Worm (Caenorhabditis elegans): ENCODE data around the gene F22F7.11.
A peak's percentile ranks its signal among the peaks of the same experiment; 100 is the strongest.

Gene F22F7.11

ce11 chrV:2119529-2119928 lies at the start of gene F22F7.11:
F22F7.11 (plus strand) TSS chrV:2119829.
- TF ChIP-seq F10E7.11 (tag; optimal IDR thresholded peaks at IDR 0.05) (no peak), attf-5 (GFP tag; optimal IDR thresholded peaks at IDR 0.05) (no peak), let-526 (GFP tag; IDR thresholded peaks at IDR 0.05) (no peak), let-607 (tag; optimal IDR thresholded peaks at IDR 0.05) (no peak), pha-4 (tag; optimal IDR thresholded peaks at IDR 0.05) (no peak), B0019.2 (GFP tag; conservative IDR thresholded peaks at IDR 0.05) (no peak), die-1 (tag; optimal IDR thresholded peaks at IDR 0.05) (no peak), ztf-6 (GFP tag; IDR thresholded peaks at IDR 0.05) (no peak), ztf-18 (tag; optimal IDR thresholded peaks at IDR 0.05) (no peak), aptf-2 (GFP tag; conservative IDR thresholded peaks at IDR 0.05) (no peak), C06A6.2 (GFP tag; conservative IDR thresholded peaks at IDR 0.05) (no peak), Y53F4B.3 (GFP tag; IDR thresholded peaks at IDR 0.05) (no peak), K12H6.12 (tag; optimal IDR thresholded peaks at IDR 0.05) (no peak), D2030.7 (GFP tag; IDR thresholded peaks at IDR 0.05) (no peak), F37B4.10 (GFP tag; IDR thresholded peaks at IDR 0.05) (no peak)

- TF ChIP-seq F55B11.4 (tag; optimal IDR thresholded peaks at IDR 0.05; ENCODE audit: borderline replicate concordance, insufficient read depth) = no peak
- TF ChIP-seq ztf-28 (GFP tag; IDR thresholded peaks at IDR 0.05) = no peak
- TF ChIP-seq F22D6.2 (tag; optimal IDR thresholded peaks at IDR 0.05) = no peak
- no peak for TF ChIP-seq lin-26 (GFP tag; IDR thresholded peaks at IDR 0.05)
- no peak for TF ChIP-seq D2030.7 (GFP tag; IDR thresholded peaks at IDR 0.05)
- TF ChIP-seq lin-35 (GFP tag; optimal IDR thresholded peaks at IDR 0.05) = no peak
- no peak for TF ChIP-seq K12H6.12 (tag; optimal IDR thresholded peaks at IDR 0.05)
- TF ChIP-seq dpff-1 (tag; optimal IDR thresholded peaks at IDR 0.05) = no peak
- TF ChIP-seq nfya-2 (GFP tag; IDR thresholded peaks at IDR 0.05) = no peak
- TF ChIP-seq nfyb-1 (GFP tag; IDR thresholded peaks at IDR 0.05) = no peak
- no peak for TF ChIP-seq ceh-79 (tag; optimal IDR thresholded peaks at IDR 0.05)
- no peak for TF ChIP-seq K11D2.4 (GFP tag; IDR thresholded peaks at IDR 0.05)
- no peak for TF ChIP-seq madf-10 (tag; optimal IDR thresholded peaks at IDR 0.05)
- TF ChIP-seq F57A8.1 (GFP tag; optimal IDR thresholded peaks at IDR 0.05) = no peak
- no peak for TF ChIP-seq ccch-3 (GFP tag; optimal IDR thresholded peaks at IDR 0.05)
These were observed 46.8 kb upstream of the F22F7.11 start, which contains the start of gene Y40B10A.9 for ce11 chrV:2072807-2073206. Y40B10A.9 (minus strand) TSS chrV:2072907.

ce11 chrV:2076043-2076442 lies 43.6 kb upstream of the F22F7.11 start:
- TF ChIP-seq xnd-1 (tag; optimal IDR thresholded peaks at IDR 0.05) (no peak), somi-1 (GFP tag; optimal IDR thresholded peaks at IDR 0.05) (peak; percentile 36), zfh-2 (GFP tag; conservative IDR thresholded peaks at IDR 0.05) (peak; percentile 44; the same call in 1 of the 2 replicates), lir-1 (GFP tag; conservative IDR thresholded peaks at IDR 0.05) (no peak)

- TF ChIP-seq ztf-26 (tag; optimal IDR thresholded peaks at IDR 0.05) = no peak
- TF ChIP-seq egl-18 (GFP tag; IDR thresholded peaks at IDR 0.05) = no peak
- TF ChIP-seq attf-6 (GFP tag; IDR thresholded peaks at IDR 0.05) = no peak
- TF ChIP-seq attf-3 (GFP tag; conservative IDR thresholded peaks at IDR 0.05) = no peak
- TF ChIP-seq ZK185.1 (tag; optimal IDR thresholded peaks at IDR 0.05; ENCODE audit: poor library complexity, severe bottlenecking) = no peak
- TF ChIP-seq F52B5.7 (tag; optimal IDR thresholded peaks at IDR 0.05) = no peak
- TF ChIP-seq F23B12.7 (tag; optimal IDR thresholded peaks at IDR 0.05; ENCODE audit: insufficient read depth) = no peak
- no peak for TF ChIP-seq somi-1 (GFP tag; optimal IDR thresholded peaks at IDR 0.05)
- no peak for TF ChIP-seq tbx-9 (tag; optimal IDR thresholded peaks at IDR 0.05; ENCODE audit: borderline replicate concordance)
- TF ChIP-seq him-1 (tag; optimal IDR thresholded peaks at IDR 0.05) = no peak
- no peak for TF ChIP-seq chd-7 (tag; optimal IDR thresholded peaks at IDR 0.05)
These were observed 38.4 kb upstream of the F22F7.11 start for ce11 chrV:2081269-2081668.
